Worm (Caenorhabditis elegans): ENCODE results near the gene prx-3.

The prx-3 gene

DNA sequence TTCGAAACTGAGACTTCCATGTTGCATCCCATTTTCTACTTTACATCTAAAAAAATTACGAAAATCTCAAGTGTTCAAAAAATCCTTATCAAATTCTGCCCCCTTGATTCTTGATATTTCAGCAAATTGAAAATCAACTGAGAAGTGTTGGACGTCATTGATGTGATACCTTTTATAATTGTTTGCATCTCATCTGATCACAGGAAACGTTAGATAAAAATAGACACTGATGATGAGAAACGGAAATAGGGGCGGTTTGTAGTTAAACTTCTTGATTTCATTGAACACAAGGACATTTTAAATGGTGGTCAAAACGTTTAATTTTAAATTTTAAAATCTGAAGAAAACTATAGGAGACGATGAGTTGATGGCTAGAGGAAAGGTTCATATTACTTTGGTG, 16.1 kb upstream of the prx-3 start:
- TF ChIP-seq pqm-1 (tag; optimal IDR thresholded peaks at IDR 0.05) (no peak), aly-2 (tag; optimal IDR thresholded peaks at IDR 0.05) (no peak), tbx-2 (tag; optimal IDR thresholded peaks at IDR 0.05) (no peak), ceh-16 (tag; optimal IDR thresholded peaks at IDR 0.05) (no peak), ZK546.5 (tag; optimal IDR thresholded peaks at IDR 0.05) (no peak), ceh-9 (tag; optimal IDR thresholded peaks at IDR 0.05) (no peak), fos-1 (tag; optimal IDR thresholded peaks at IDR 0.05) (no peak), lin-15B (tag; optimal IDR thresholded peaks at IDR 0.05) (no peak), nhr-43 (tag; optimal IDR thresholded peaks at IDR 0.05; ENCODE audit: poor library complexity, severe bottlenecking) (no peak), ztf-11 (tag; optimal IDR thresholded peaks at IDR 0.05) (no peak), jun-1 (tag; optimal IDR thresholded peaks at IDR 0.05) (no peak), nhr-77 (tag; optimal IDR thresholded peaks at IDR 0.05) (no peak), ceh-28 (tag; optimal IDR thresholded peaks at IDR 0.05) (no peak)

DNA sequence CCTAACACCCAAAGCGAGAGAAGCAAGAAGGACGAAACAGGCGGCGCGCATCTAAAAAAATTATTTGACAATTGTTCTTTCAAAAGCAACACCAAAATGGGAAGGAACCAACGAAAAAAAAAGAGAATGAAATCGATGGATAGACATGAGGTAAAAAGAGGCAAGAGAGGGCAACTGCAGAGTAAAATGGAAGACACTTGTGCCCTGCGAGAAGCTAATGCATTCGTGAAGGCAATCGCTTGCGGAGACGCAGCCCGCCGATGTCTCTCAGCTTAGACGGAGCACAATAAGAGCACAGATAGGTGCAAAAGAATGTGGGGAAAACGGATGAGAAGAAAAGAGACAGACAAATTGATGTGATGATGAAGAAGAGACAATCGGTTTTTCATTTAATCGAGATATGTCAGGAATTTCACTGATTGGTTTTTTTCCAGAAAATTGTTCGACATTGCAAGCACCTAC, 15.5 kb upstream of the prx-3 start, which contains the start of gene C15H9.9:
TSS of gene C15H9.9 (minus strand) at position 51 of the 462 bp plus-strand sequence.
- TF ChIP-seq nfya-1 (tag; optimal IDR thresholded peaks at IDR 0.05; ENCODE audit: insufficient read depth) (peak; percentile 45), daf-12 (tag; optimal IDR thresholded peaks at IDR 0.05) (no peak), lin-39 (tag; optimal IDR thresholded peaks at IDR 0.05) (peak; percentile 90), egl-5 (tag; optimal IDR thresholded peaks at IDR 0.05) (peak; percentile 48), hmg-11 (tag; optimal IDR thresholded peaks at IDR 0.05) (peak; percentile 38)

DNA sequence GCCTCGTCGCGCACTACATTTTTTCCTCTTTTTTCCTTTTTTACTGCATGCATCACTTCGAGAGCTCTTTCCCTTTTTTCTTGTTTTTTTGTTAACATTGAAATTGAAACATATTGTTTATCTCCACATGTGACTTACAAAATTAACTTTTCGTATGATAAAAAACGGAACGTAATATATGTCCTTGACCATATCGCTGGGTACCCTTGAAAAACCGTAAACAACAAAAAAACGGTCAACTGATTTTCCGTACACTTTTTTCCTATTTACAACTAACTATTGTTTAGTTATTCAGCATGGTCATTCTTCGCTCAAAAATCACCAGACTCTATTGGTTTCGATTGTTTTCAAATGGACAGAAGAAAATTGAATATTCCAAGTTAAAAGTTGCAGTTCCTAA, 9.3 kb upstream of the prx-3 start, which contains the start of gene nnt-1:
TSS of gene nnt-1 (plus strand) at position 286 of the 400 bp plus-strand sequence.
- TF ChIP-seq nhr-12 (tag; optimal IDR thresholded peaks at IDR 0.05), result no peak
- no peak for TF ChIP-seq snpc-4 (tag; optimal IDR thresholded peaks at IDR 0.05)
- TF ChIP-seq lin-15B (tag; optimal IDR thresholded peaks at IDR 0.05), result no peak
- TF ChIP-seq pha-4 (tag; optimal IDR thresholded peaks at IDR 0.05), result peak; percentile 37
- no peak for TF ChIP-seq ceh-82 (tag; optimal IDR thresholded peaks at IDR 0.05)
- no peak for TF ChIP-seq ZK546.5 (tag; optimal IDR thresholded peaks at IDR 0.05)
- no peak for TF ChIP-seq lin-39 (tag; optimal IDR thresholded peaks at IDR 0.05)

DNA sequence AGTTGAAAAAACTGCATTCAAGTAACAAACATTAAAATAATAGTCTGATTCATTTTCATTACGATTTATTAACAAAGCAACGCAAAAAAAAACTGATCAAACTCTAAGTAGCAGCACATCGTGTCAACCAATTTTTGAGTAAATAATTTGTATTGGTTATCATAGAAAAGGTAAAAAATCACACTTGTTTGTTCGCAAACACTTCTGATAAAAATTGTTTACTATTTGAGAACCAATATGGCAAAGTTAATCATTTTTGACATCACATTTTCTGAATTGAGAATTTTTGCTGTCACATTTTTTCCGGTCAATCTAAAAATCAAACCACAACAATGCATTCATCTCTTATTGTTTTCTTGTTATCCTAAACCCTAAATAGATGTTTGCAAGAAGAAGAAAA, 8.6 kb upstream of the prx-3 start:
- TF ChIP-seq nhr-23 (tag; optimal IDR thresholded peaks at IDR 0.05), result no peak
- TF ChIP-seq ceh-82 (tag; optimal IDR thresholded peaks at IDR 0.05), result no peak
- TF ChIP-seq nhr-67 (tag; optimal IDR thresholded peaks at IDR 0.05), result no peak
- TF ChIP-seq eor-1 (tag; optimal IDR thresholded peaks at IDR 0.05), result no peak
- TF ChIP-seq pqm-1 (tag; optimal IDR thresholded peaks at IDR 0.05), result peak; percentile 15
- no peak for TF ChIP-seq nhr-25 (tag; optimal IDR thresholded peaks at IDR 0.05)
- no peak for TF ChIP-seq egl-27 (tag; optimal IDR thresholded peaks at IDR 0.05)
- no peak for TF ChIP-seq sea-2 (GFP tag; optimal IDR thresholded peaks at IDR 0.05)
- TF ChIP-seq unc-39 (tag; optimal IDR thresholded peaks at IDR 0.05), result no peak
- peak; percentile 89 for TF ChIP-seq pha-4 (tag; optimal IDR thresholded peaks at IDR 0.05)
- no peak for TF ChIP-seq mdl-1 (tag; optimal IDR thresholded peaks at IDR 0.05)
- peak; percentile 27 for TF ChIP-seq elt-2 (tag; optimal IDR thresholded peaks at IDR 0.05)
- no peak for TF ChIP-seq lin-15B (tag; optimal IDR thresholded peaks at IDR 0.05)
- no peak for TF ChIP-seq ama-1 (optimal IDR thresholded peaks at IDR 0.05)
- TF ChIP-seq skn-1 (tag; optimal IDR thresholded peaks at IDR 0.05), result no peak
- no peak for TF ChIP-seq snpc-4 (tag; optimal IDR thresholded peaks at IDR 0.05)
- TF ChIP-seq nhr-237 (tag; optimal IDR thresholded peaks at IDR 0.05), result no peak

DNA sequence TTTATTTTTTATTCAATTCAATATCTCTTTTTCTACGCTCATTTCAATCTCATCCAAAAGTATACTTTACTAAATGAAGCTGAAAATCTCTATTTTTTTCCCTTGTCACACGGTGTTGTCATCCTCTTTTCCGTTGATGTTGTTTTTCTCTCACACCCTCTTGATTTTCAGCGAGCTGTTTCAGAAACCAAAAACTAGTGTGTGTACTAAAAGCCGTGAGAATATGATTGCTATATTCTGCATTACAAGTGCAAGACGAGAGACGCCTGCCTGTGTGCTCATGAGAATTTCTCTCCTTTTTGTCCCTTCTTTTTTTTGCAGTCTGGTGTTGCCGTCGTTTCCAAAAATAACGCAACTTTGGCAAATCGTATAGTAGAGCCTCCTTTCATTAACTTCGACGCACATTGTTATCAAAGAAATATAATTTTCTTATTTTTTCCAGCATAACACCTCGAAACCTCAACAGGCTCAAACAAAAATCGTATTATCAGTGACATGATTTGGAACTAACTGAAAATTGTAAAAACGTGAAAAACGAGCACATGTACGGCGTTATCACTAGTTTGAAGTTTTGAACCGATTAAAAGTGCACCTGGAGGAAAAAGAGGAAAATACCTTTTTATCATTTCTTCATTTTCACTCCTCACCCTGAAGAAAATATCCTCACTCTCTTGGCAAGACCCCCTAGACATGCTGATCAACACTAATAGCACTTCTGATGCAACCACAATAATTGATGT, 5.5 kb upstream of the prx-3 start, which contains the start of gene C15H9.2:
TSS of gene C15H9.2 (plus strand) at position 441 of the 740 bp plus-strand sequence.
- TF ChIP-seq nfya-1 (tag; optimal IDR thresholded peaks at IDR 0.05; ENCODE audit: insufficient read depth) (peak; percentile 6), pqm-1 (tag; optimal IDR thresholded peaks at IDR 0.05) (peak; percentile 47), R02D3.7 (tag; optimal IDR thresholded peaks at IDR 0.05) (no peak), mml-1 (tag; optimal IDR thresholded peaks at IDR 0.05) (no peak), nhr-43 (tag; optimal IDR thresholded peaks at IDR 0.05; ENCODE audit: poor library complexity, severe bottlenecking) (no peak), ztf-4 (tag; optimal IDR thresholded peaks at IDR 0.05) (no peak), elt-2 (tag; optimal IDR thresholded peaks at IDR 0.05) (peak; percentile 74)
